Fruit fly (Drosophila melanogaster): Measurements from ENCODE around the gene CG7304.

DNA sequence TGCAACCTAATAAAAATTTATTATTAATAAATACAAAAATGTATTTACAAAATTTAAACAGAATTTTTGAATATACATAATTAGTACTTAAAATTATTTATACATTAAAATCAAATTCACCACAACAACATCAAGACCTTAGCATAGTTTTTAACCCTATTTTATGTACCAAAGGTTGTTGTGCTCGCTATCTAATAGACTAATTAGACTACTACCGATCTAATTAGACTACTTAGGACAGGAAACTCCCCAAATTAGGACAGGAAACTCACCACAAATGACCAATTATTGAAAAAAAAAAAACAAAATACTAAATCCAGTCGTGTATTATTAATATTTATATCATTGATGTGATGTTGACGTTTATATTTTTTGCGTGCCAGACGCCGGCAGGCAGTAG is 42.5 kb upstream of the CG7304 start:
- TF ChIP-seq Myc (optimal IDR thresholded peaks at IDR 0.05) (no peak), insv (optimal IDR thresholded peaks at IDR 0.05) (no peak), ttk (optimal IDR thresholded peaks at IDR 0.05) (no peak)

Data from Kc167 (cell line).